Worm (Caenorhabditis elegans) whole organism, L1 larva: ENCODE data around the gene tyr-6.

Experiments used
- C34B4.2 ChIP-seq: sonication (generic microtip); optimal IDR thresholded peaks from 2 replicates; lab custom pipeline; 2017; ENCODE audit warnings: mild to moderate bottlenecking, missing genetic modification characterization, missing compliant biosample characterization
- alr-1 ChIP-seq: fragments of 200-800 bp; sonication (Bioruptor generic); optimal IDR thresholded peaks from 2 replicates; lab custom pipeline; 2018; ENCODE audit warnings: borderline replicate concordance, mild to moderate bottlenecking, missing genetic modification characterization, missing compliant biosample characterization
- aly-2 ChIP-seq: fragments of 150-350 bp; optimal IDR thresholded peaks from 2 replicates; lab custom pipeline; 2014; ENCODE audit warnings: missing biosample characterization, missing genetic modification characterization
- ama-1 ChIP-seq: fragments of 150-350 bp; optimal IDR thresholded peaks from 2 replicates; lab custom pipeline; 2014
- ceh-8 ChIP-seq: fragments of 200-800 bp; sonication (Bioruptor generic); optimal IDR thresholded peaks from 2 replicates; lab custom pipeline; 2018; ENCODE audit warnings: mild to moderate bottlenecking, missing genetic modification characterization, moderate library complexity, missing compliant biosample characterization
- ceh-90 ChIP-seq: sonication (generic microtip); optimal IDR thresholded peaks from 2 replicates; lab custom pipeline; 2016; ENCODE audit warnings: missing genetic modification characterization, missing compliant biosample characterization
- dpl-1 ChIP-seq, 3 experiments: fragments of 150-350 bp in 2 of 3; sonication (generic microtip) in 1 of 3; optimal IDR thresholded peaks; 2 replicates each; lab custom pipeline; 2014 to 2017; ENCODE audit warnings: missing biosample characterization in 3 of 3, missing genetic modification characterization in 3 of 3, missing genetic modification reagents in 3 of 3
- efl-1 ChIP-seq, 4 experiments: fragments of 150-350 bp; optimal IDR thresholded peaks in 3 of 4; peaks in 1 of 4; 1 replicate in 1 of 4; 2 replicates in 3 of 4; lab custom pipeline; 2014; ENCODE audit warnings: missing biosample characterization in 2 of 4, missing genetic modification characterization in 2 of 4, missing genetic modification reagents in 2 of 4
- egl-27 ChIP-seq, 2 experiments: fragments of 150-350 bp in 1 of 2; sonication (generic microtip); optimal IDR thresholded peaks; 3 replicates each; lab custom pipeline; 2017 to 2018; ENCODE audit warnings: missing biosample characterization in 2 of 2, missing genetic modification characterization in 2 of 2, missing genetic modification reagents in 2 of 2
- elt-2 ChIP-seq: sonication (generic microtip); optimal IDR thresholded peaks from 2 replicates; lab custom pipeline; 2016; ENCODE audit warnings: missing genetic modification characterization, mild to moderate bottlenecking, inconsistent platforms, missing compliant biosample characterization, missing genetic modification reagents
- ets-5 ChIP-seq: fragments of 200-800 bp; sonication (Bioruptor generic); IDR thresholded peaks from 2 replicates; pipeline ENCODE4 v1.3.6; 2022; ENCODE audit warnings: missing genetic modification characterization, missing compliant biosample characterization
- fkh-8 ChIP-seq: sonication (generic microtip); optimal IDR thresholded peaks from 2 replicates; lab custom pipeline; 2016; ENCODE audit warnings: mild to moderate bottlenecking, missing genetic modification characterization, missing compliant biosample characterization
- hlh-4 ChIP-seq: sonication (generic microtip); optimal IDR thresholded peaks from 2 replicates; lab custom pipeline; 2016; ENCODE audit warnings: mild to moderate bottlenecking, missing genetic modification characterization, missing compliant biosample characterization
- hpl-2 ChIP-seq: fragments of 150-350 bp; optimal IDR thresholded peaks from 2 replicates; lab custom pipeline; 2014; ENCODE audit warnings: missing biosample characterization, missing genetic modification reagents, missing genetic modification characterization
- irx-1 ChIP-seq: sonication (generic microtip); optimal IDR thresholded peaks from 2 replicates; lab custom pipeline; 2016; ENCODE audit warnings: missing genetic modification characterization, missing compliant biosample characterization
- isw-1 ChIP-seq: fragments of 200-800 bp; sonication (Bioruptor generic); IDR thresholded peaks from 2 replicates; pipeline ENCODE4 v1.3.6; 2022; ENCODE audit warnings: missing genetic modification characterization, missing compliant biosample characterization
- jun-1 ChIP-seq: fragments of 150-350 bp; optimal IDR thresholded peaks from 2 replicates; lab custom pipeline; 2014; ENCODE audit warnings: missing biosample characterization, missing genetic modification reagents, missing genetic modification characterization
- lin-14 ChIP-seq: fragments of 200-800 bp; sonication (Bioruptor generic); optimal IDR thresholded peaks from 2 replicates; lab custom pipeline; 2018; ENCODE audit warnings: mild to moderate bottlenecking, missing genetic modification characterization, moderate library complexity, missing compliant biosample characterization
- lin-15B ChIP-seq: fragments of 150-350 bp; sonication (generic microtip); optimal IDR thresholded peaks from 3 replicates; lab custom pipeline; 2014; ENCODE audit warnings: missing biosample characterization, missing genetic modification characterization
- lin-35 ChIP-seq, 2 experiments: fragments of 150-350 bp; optimal IDR thresholded peaks; 2 replicates each; lab custom pipeline; 2014; ENCODE audit warnings: missing biosample characterization in 2 of 2, missing genetic modification characterization in 2 of 2, missing genetic modification reagents in 2 of 2
- lin-39 ChIP-seq: fragments of 150-350 bp; optimal IDR thresholded peaks from 2 replicates; lab custom pipeline; 2014; ENCODE audit warnings: missing biosample characterization, missing genetic modification reagents, missing genetic modification characterization
- lir-3 ChIP-seq: sonication (generic microtip); optimal IDR thresholded peaks from 2 replicates; lab custom pipeline; 2016; ENCODE audit warnings: mild to moderate bottlenecking, missing genetic modification characterization, moderate library complexity, missing compliant biosample characterization; ENCODE audit not compliant: poor library complexity
- lsy-2 ChIP-seq, 2 experiments: fragments of 150-350 bp; optimal IDR thresholded peaks; 2 replicates each; lab custom pipeline; 2014; ENCODE audit warnings: missing biosample characterization in 2 of 2, missing genetic modification characterization in 2 of 2
- mdl-1 ChIP-seq, 2 experiments: fragments of 150-350 bp; optimal IDR thresholded peaks; 2 replicates each; lab custom pipeline; 2014 to 2017; ENCODE audit warnings: missing biosample characterization in 2 of 2, missing genetic modification characterization in 2 of 2, inconsistent platforms in 1 of 2
- mep-1 ChIP-seq: fragments of 150-350 bp; optimal IDR thresholded peaks from 2 replicates; lab custom pipeline; 2014; ENCODE audit warnings: missing biosample characterization, missing genetic modification characterization
- nhr-11 ChIP-seq: fragments of 150-350 bp; optimal IDR thresholded peaks from 2 replicates; lab custom pipeline; 2014; ENCODE audit warnings: missing biosample characterization, missing genetic modification characterization
- nhr-20 ChIP-seq: sonication (generic microtip); optimal IDR thresholded peaks from 2 replicates; lab custom pipeline; 2016; ENCODE audit warnings: mild to moderate bottlenecking, missing genetic modification characterization, missing compliant biosample characterization
- nhr-28 ChIP-seq: fragments of 150-350 bp; optimal IDR thresholded peaks from 2 replicates; lab custom pipeline; 2014; ENCODE audit warnings: missing biosample characterization, missing genetic modification characterization
- nhr-71 ChIP-seq: sonication (generic microtip); optimal IDR thresholded peaks from 2 replicates; lab custom pipeline; 2016; ENCODE audit warnings: mild to moderate bottlenecking, missing genetic modification characterization, moderate library complexity, missing compliant biosample characterization
- nhr-76 ChIP-seq: sonication (generic microtip); optimal IDR thresholded peaks from 2 replicates; lab custom pipeline; 2017; ENCODE audit warnings: missing biosample characterization, missing genetic modification characterization
- nhr-77 ChIP-seq: fragments of 150-350 bp; optimal IDR thresholded peaks from 2 replicates; lab custom pipeline; 2014; ENCODE audit warnings: missing biosample characterization, missing genetic modification characterization
- nhr-84 ChIP-seq: sonication (generic microtip); optimal IDR thresholded peaks from 2 replicates; lab custom pipeline; 2017; ENCODE audit warnings: missing biosample characterization, missing genetic modification characterization
- nhr-85 ChIP-seq: sonication (generic microtip); peaks from one replicate; lab custom pipeline; 2016; ENCODE audit warnings: missing genetic modification characterization, inconsistent platforms, missing compliant biosample characterization
- nhr-90 ChIP-seq: sonication (generic microtip); optimal IDR thresholded peaks from 2 replicates; lab custom pipeline; 2016; ENCODE audit warnings: mild to moderate bottlenecking, missing genetic modification characterization, missing compliant biosample characterization; ENCODE audit not compliant: poor library complexity
- pax-3 ChIP-seq: fragments of 200-800 bp; sonication (Bioruptor generic); optimal IDR thresholded peaks from 2 replicates; lab custom pipeline; 2018; ENCODE audit warnings: mild to moderate bottlenecking, missing genetic modification characterization, moderate library complexity, missing compliant biosample characterization
- snpc-4 ChIP-seq: fragments of 150-350 bp; optimal IDR thresholded peaks from 2 replicates; lab custom pipeline; 2014; ENCODE audit warnings: missing biosample characterization, missing genetic modification characterization
- snu-23 ChIP-seq: sonication (generic microtip); optimal IDR thresholded peaks from 2 replicates; lab custom pipeline; 2016; ENCODE audit warnings: missing genetic modification characterization, missing compliant biosample characterization
- swsn-7 ChIP-seq: sonication (generic microtip); optimal IDR thresholded peaks from 2 replicates; lab custom pipeline; 2016; ENCODE audit warnings: missing genetic modification characterization, missing compliant biosample characterization
- tbx-2 ChIP-seq: sonication (generic microtip); optimal IDR thresholded peaks from 2 replicates; lab custom pipeline; 2016; ENCODE audit warnings: missing genetic modification characterization, missing compliant biosample characterization
- vab-15 ChIP-seq: sonication (generic microtip); optimal IDR thresholded peaks from 2 replicates; lab custom pipeline; 2017; ENCODE audit warnings: missing genotype, mild to moderate bottlenecking, missing genetic modification characterization, missing compliant biosample characterization
- ztf-4 ChIP-seq: fragments of 150-350 bp; optimal IDR thresholded peaks from 2 replicates; lab custom pipeline; 2014; ENCODE audit warnings: missing biosample characterization, missing genetic modification characterization

tyr-6 gene

DNA sequence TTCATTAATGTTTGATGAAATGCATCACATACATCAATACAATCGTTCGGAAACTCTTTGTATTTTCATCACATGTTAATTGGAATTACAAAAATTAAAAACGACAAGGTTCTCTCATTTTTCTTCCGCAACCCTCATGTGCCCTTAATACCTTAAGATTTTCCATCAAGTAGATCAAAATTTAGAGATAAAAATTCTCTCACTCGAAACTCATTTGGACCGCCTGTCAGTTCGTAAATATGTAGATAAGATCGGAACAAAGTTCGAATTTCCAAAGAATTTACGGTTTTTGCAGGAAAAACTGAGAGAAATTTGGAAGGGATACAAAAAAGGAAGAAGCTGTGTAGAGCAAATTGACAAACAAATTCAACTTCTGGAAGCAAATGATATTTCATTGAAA, 15.8 kb downstream of the tyr-6 start:
- TF ChIP-seq nhr-71 (tag; lab: Kevin White, UChicago): no peak
- peak; percentile 76 for TF ChIP-seq nhr-85 (tag; lab: Kevin White, UChicago)
- peak; percentile 22 for TF ChIP-seq lin-14 (GFP tag; lab: Kevin White, UChicago)
- peak; percentile 7 for TF ChIP-seq mep-1

DNA sequence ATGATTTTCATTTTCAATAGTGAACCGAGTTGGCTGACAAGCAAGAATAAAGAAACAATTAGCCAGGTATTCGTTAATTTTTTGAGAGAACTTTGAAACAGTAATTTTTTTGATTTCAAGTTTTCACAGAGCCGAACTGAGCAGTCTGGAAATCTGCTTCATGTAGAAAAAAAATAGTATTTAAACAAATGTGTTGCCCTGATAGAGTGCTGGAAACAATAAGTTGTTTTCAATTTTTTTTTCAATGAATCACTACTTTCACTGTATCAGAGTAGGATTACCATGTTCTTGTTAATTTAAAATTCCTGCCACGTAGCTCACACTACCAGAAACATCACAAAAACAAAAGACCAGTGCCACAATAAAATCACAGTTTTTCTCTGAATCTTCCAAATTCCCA, 20.1 kb downstream of the tyr-6 start:
- TF ChIP-seq nhr-85 (tag; lab: Kevin White, UChicago): no peak
- no peak for TF ChIP-seq lir-3 (tag; lab: Kevin White, UChicago)
- TF ChIP-seq ceh-90 (tag; lab: Kevin White, UChicago): no peak

DNA sequence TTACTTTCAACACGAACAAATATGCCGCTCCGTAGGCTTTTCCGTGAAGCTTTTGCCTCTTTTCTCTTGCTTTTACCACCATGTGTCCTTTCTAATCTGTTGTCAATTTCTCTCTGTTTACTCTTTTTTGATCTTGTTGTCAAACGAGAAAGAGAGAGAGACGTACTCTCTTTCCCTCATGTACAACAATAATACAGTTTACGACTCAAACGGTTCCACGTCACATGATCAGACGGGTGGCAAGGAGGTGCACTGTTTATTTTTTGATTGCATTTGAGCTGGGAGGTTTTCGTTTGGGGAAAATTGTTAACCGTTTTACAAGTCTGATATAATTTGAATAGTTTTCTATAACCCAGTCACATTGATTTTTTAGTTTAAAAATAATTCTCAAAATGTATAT, 20.5 kb downstream of the tyr-6 start:
- peak; percentile 56 for TF ChIP-seq nhr-90
- TF ChIP-seq irx-1 (tag; lab: Kevin White, UChicago): no peak
- TF ChIP-seq nhr-77 (tag; lab: Kevin White, UChicago): peak; percentile 72
- peak in 1 of 2 experiments; percentile 37 for TF ChIP-seq lsy-2 (tag; optimal IDR thresholded peaks at IDR 0.05; lab: Kevin White, UChicago)
- TF ChIP-seq nhr-84 (tag; lab: Kevin White, UChicago): no peak
- no peak for TF ChIP-seq vab-15 (tag; lab: Kevin White, UChicago)
- TF ChIP-seq egl-27 (tag; optimal IDR thresholded peaks at IDR 0.05; lab: Kevin White, UChicago): peak in 1 of 2 experiments; percentile 11
- peak; percentile 72 for TF ChIP-seq lin-14 (GFP tag; lab: Kevin White, UChicago)
- no peak for TF ChIP-seq hpl-2 (GFP tag; lab: Kevin White, UChicago)
- TF ChIP-seq nhr-20 (tag; lab: Kevin White, UChicago): peak; percentile 51
- peak; percentile 72 for TF ChIP-seq tbx-2 (tag; lab: Kevin White, UChicago)
- peak; percentile 51 for TF ChIP-seq nhr-71 (tag; lab: Kevin White, UChicago)
- peak; percentile 69 for TF ChIP-seq elt-2 (tag; lab: Kevin White, UChicago)
- peak in 1 of 3 experiments; percentile 6 for TF ChIP-seq dpl-1 (GFP tag; optimal IDR thresholded peaks at IDR 0.05; lab: Kevin White, UChicago)
- TF ChIP-seq lin-35 (GFP tag; optimal IDR thresholded peaks at IDR 0.05; lab: Kevin White, UChicago): peak in 1 of 2 experiments; percentile 66
- TF ChIP-seq efl-1 (optimal IDR thresholded peaks at IDR 0.05; lab: Kevin White, UChicago): peak in 1 of 2 experiments; percentile 7
- peak in 1 of 2 experiments; percentile 58 for TF ChIP-seq efl-1 (GFP tag; optimal IDR thresholded peaks at IDR 0.05 in 1 of 2; lab: Kevin White, UChicago)
- TF ChIP-seq nhr-11 (tag; lab: Kevin White, UChicago): no peak
- TF ChIP-seq swsn-7 (tag; lab: Kevin White, UChicago): peak; percentile 20
- peak in 1 of 2 experiments; percentile 62 for TF ChIP-seq mdl-1 (tag; optimal IDR thresholded peaks at IDR 0.05; lab: Kevin White, UChicago)

DNA sequence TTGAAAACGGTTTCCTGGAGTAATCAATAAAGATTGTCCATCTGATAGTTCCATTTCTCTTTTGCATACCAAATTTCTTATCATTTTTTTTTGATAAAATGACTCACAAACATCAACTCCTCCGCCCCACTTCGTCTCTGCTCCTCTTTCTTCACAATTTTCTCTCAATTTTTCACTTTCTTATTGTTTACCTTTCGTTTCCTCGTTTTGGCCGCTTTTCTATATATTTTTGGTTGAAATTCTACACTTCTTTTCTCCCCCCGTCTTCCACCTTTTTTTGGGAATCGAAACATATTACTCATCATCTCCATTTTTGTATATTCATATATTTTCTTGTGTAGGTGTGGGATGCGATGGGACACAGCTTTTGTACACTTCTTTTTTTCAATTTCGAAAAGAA, 22.4 kb downstream of the tyr-6 start:
- no peak for TF ChIP-seq nhr-28
- TF ChIP-seq nhr-76 (tag; lab: Kevin White, UChicago): no peak
- TF ChIP-seq egl-27 (tag; optimal IDR thresholded peaks at IDR 0.05; lab: Kevin White, UChicago): no peak
- no peak for TF ChIP-seq lin-39
- TF ChIP-seq elt-2 (tag; lab: Kevin White, UChicago): peak; percentile 54
- peak; percentile 8 for TF ChIP-seq nhr-90
- TF ChIP-seq efl-1 (optimal IDR thresholded peaks at IDR 0.05; lab: Kevin White, UChicago): no peak
- TF ChIP-seq efl-1 (GFP tag; optimal IDR thresholded peaks at IDR 0.05 in 1 of 2; lab: Kevin White, UChicago): peak in 1 of 2 experiments; percentile 86

DNA sequence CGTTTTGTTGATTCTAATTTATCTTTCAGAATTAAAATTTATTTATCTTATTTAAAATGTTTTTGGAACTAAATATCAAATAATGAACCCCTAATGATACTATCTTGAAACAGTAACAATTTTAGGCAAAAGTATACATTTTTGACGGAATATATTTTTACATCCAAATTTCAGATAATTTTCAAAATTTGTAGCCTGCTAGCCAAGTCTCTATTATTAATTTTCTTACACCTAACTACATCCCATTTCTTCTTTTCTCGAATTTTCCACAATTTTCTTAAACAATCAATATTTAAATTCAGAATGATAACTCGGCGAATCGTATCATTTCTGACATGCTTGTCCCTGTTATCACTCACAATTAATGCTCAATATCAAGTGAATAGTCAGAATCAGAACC, 26.1 kb downstream of the tyr-6 start, which contains the start of gene pqn-89:
TSS of gene pqn-89 (plus strand) at position 301 of the 400 bp plus-strand sequence.
- TF ChIP-seq aly-2 (tag; lab: Kevin White, UChicago): no peak
- no peak for TF ChIP-seq ztf-4 (tag; lab: Kevin White, UChicago)
- TF ChIP-seq ets-5: no peak
- TF ChIP-seq snpc-4 (tag; lab: Kevin White, UChicago): no peak
- no peak for TF ChIP-seq mep-1
- TF ChIP-seq snu-23 (GFP tag; lab: Kevin White, UChicago): no peak
- TF ChIP-seq nhr-20 (tag; lab: Kevin White, UChicago): no peak
- no peak for TF ChIP-seq alr-1
- TF ChIP-seq pax-3 (tag; lab: Kevin White, UChicago): no peak
- no peak for TF ChIP-seq ceh-8 (GFP tag; lab: Kevin White, UChicago)
- TF ChIP-seq lin-39: no peak
- TF ChIP-seq hlh-4 (tag; lab: Kevin White, UChicago): no peak
- TF ChIP-seq jun-1: no peak
- no peak for TF ChIP-seq ama-1 (lab: Kevin White, UChicago)
- TF ChIP-seq lin-35 (GFP tag; optimal IDR thresholded peaks at IDR 0.05; lab: Kevin White, UChicago): no peak
- TF ChIP-seq C34B4.2 (tag; lab: Kevin White, UChicago): no peak
- no peak for TF ChIP-seq fkh-8 (tag; lab: Kevin White, UChicago)
- TF ChIP-seq isw-1 (GFP tag; lab: Robert Waterston, UW): no peak
- no peak for TF ChIP-seq lin-15B
- no peak for TF ChIP-seq nhr-28
- TF ChIP-seq, all 84 proteins: peak for 0
